Worm (Caenorhabditis elegans) whole organism, L4 larva: ENCODE measurements around the gene lgc-35.
A peak's percentile ranks its signal among the peaks of the same experiment; 100 is the strongest.

Source experiments
- R02D3.7 ChIP-seq: fragments of 150-350 bp; sonication (generic microtip); optimal IDR thresholded peaks from 3 replicates; lab custom pipeline; 2014; ENCODE audit warnings: missing biosample characterization, missing genetic modification characterization
- Y105C5A.15 ChIP-seq: fragments of 200-800 bp; sonication (Bioruptor generic); IDR thresholded peaks from 2 replicates; pipeline ENCODE4 v1.3.6; 2022; ENCODE audit warnings: missing genetic modification characterization, missing compliant biosample characterization
- ZK546.5 ChIP-seq, 2 experiments: sonication (generic microtip); optimal IDR thresholded peaks; 2 replicates each; lab custom pipeline; 2017; ENCODE audit warnings: missing biosample characterization in 2 of 2, missing genetic modification characterization in 2 of 2
- aha-1 ChIP-seq: fragments of 150-350 bp; peaks from one replicate; lab custom pipeline; 2014; ENCODE audit warnings: missing biosample characterization, missing genetic modification characterization
- ama-1 ChIP-seq: fragments of 150-350 bp; optimal IDR thresholded peaks from 2 replicates; lab custom pipeline; 2014; ENCODE audit warnings: inconsistent platforms, mixed read lengths
- ces-1 ChIP-seq: fragments of 150-350 bp; sonication (generic microtip); optimal IDR thresholded peaks from 4 replicates; lab custom pipeline; 2014; ENCODE audit warnings: missing biosample characterization, missing genetic modification reagents, missing genetic modification characterization
- madf-5 ChIP-seq, 2 experiments: fragments of 200-800 bp; sonication (Bioruptor generic); IDR thresholded peaks; 2 replicates each; pipeline ENCODE4 v1.3.6; 2022; ENCODE audit warnings: missing compliant biosample characterization in 2 of 2, missing genetic modification characterization in 2 of 2
- mdl-1 ChIP-seq, 2 experiments: fragments of 150-350 bp in 1 of 2; sonication (generic microtip) in 1 of 2; optimal IDR thresholded peaks; 2 replicates each; lab custom pipeline; 2014 to 2017; ENCODE audit warnings: missing biosample characterization in 2 of 2, missing genetic modification characterization in 2 of 2
- nhr-76 ChIP-seq: fragments of 150-350 bp; optimal IDR thresholded peaks from 2 replicates; lab custom pipeline; 2014; ENCODE audit warnings: missing biosample characterization, missing genetic modification characterization
- pha-4 ChIP-seq, 2 experiments: fragments of 150-350 bp in 1 of 2; fragments of 200-800 bp in 1 of 2; sonication (Bioruptor generic) in 1 of 2; IDR thresholded peaks in 1 of 2; optimal IDR thresholded peaks in 1 of 2; 2 replicates each; pipeline versions ENCODE4 v1.3.6 to Lab custom; 2014 to 2022; ENCODE audit warnings: missing genetic modification characterization in 2 of 2, missing genetic modification reagents in 2 of 2, missing biosample characterization in 1 of 2, missing compliant biosample characterization in 1 of 2
- saeg-2 ChIP-seq: fragments of 200-800 bp; sonication (Bioruptor generic); IDR thresholded peaks from 2 replicates; pipeline ENCODE4 v1.3.6; 2022; ENCODE audit warnings: missing genetic modification reagents, missing genetic modification characterization, missing compliant biosample characterization
- snpc-4 ChIP-seq: fragments of 150-350 bp; optimal IDR thresholded peaks from 2 replicates; lab custom pipeline; 2014; ENCODE audit warnings: missing biosample characterization, missing genetic modification characterization
- unc-130 ChIP-seq: sonication (generic microtip); optimal IDR thresholded peaks from 2 replicates; lab custom pipeline; 2016; ENCODE audit warnings: missing genetic modification reagents, missing genetic modification characterization, missing compliant biosample characterization

- TF ChIP-seq aha-1 (peak; percentile 58), madf-5 (GFP tag; IDR thresholded peaks at IDR 0.05; lab: Robert Waterston, UW) (no peak), ces-1 (GFP tag; lab: Kevin White, UChicago) (no peak), saeg-2 (GFP tag; lab: Robert Waterston, UW) (no peak), R02D3.7 (tag; lab: Kevin White, UChicago) (no peak), unc-130 (no peak), ZK546.5 (tag; optimal IDR thresholded peaks at IDR 0.05; lab: Kevin White, UChicago) (no peak), mdl-1 (tag; optimal IDR thresholded peaks at IDR 0.05; lab: Kevin White, UChicago) (peak in 1 of 2 experiments; percentile 12), snpc-4 (tag; lab: Kevin White, UChicago) (no peak), nhr-76 (tag; lab: Kevin White, UChicago) (no peak), pha-4 (GFP tag; IDR thresholded peaks at IDR 0.05; lab: Robert Waterston, UW) (no peak; the same call in 1 of the 2 replicates), pha-4 (tag; optimal IDR thresholded peaks at IDR 0.05; lab: Kevin White, UChicago) (no peak), ama-1 (lab: Kevin White, UChicago) (no peak), Y105C5A.15 (GFP tag; lab: Robert Waterston, UW) (no peak)
Observed at ce11 chrII:12805765-12806384, 34.1 kb downstream of the lgc-35 start.
